In the genomic region with DNA sequence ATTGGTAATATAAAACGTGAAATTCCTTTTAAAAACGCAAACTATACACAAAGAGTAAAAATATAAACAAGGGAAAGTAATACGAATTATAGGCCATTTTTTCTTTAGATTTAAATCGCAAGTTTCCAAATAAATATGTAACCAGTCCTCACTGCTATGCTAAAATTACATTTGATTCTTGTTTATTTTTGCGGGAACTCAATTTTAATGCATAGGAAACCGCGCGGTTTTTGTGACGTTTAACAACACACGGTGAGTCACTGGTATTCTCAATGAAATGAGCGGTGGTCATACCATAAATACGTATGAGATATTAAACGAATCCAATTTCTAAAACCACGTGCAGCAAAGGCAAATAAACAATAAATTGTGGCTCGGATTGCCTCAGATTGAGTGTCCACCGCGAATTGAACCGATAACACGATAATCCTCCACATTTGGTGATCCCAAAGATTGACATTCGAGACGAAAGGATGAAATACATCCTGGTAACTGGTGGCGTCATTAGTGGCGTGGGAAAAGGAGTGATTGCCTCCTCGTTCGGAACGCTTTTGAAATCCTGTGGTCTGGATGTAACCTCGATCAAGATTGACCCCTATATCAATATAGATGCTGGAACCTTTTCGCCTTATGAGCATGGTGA, we compare ENCODE assay signal across 1 fruit fly cellular context.
TF ChIP-seq lines count a peak whose summit lies in the region.

Gene Ctps, plus strand, starts transcription at position 37 of the 643 bp plus-strand sequence.

TF ChIP-seq in whole organism, embryonic, 481 proteins besides CTCF, POLR2A, EP300 and RAD21 (continued from another document and continues in another):
- TF ChIP-seq HmgD (GFP tag; optimal IDR thresholded peaks at IDR 0.05; lab: Kevin White, UChicago) (no peak), CG12236 (GFP tag; optimal IDR thresholded peaks at IDR 0.05; lab: Kevin White, UChicago) (no peak), CG10431 (GFP tag; optimal IDR thresholded peaks at IDR 0.05; lab: Kevin White, UChicago) (no peak), Ada2b (GFP tag; IDR thresholded peaks at IDR 0.05; lab: Robert Waterston, UW) (no peak), CG14860 (GFP tag; IDR thresholded peaks at IDR 0.05; lab: Robert Waterston, UW; ENCODE audit: partially characterized antibody) (no peak), Doc3 (GFP tag; IDR thresholded peaks at IDR 0.05; lab: Robert Waterston, UW; ENCODE audit: partially characterized antibody) (no peak), pfk (GFP tag; optimal IDR thresholded peaks at IDR 0.05; lab: Kevin White, UChicago) (no peak), sd (tag; optimal IDR thresholded peaks at IDR 0.05; lab: Kevin White, UChicago) (no peak), nerfin-1 (tag; optimal IDR thresholded peaks at IDR 0.05; lab: Kevin White, UChicago) (no peak), Oaz (GFP tag; IDR thresholded peaks at IDR 0.05; lab: Robert Waterston, UW) (no peak), Kr (GFP tag; optimal IDR thresholded peaks at IDR 0.05; lab: Kevin White, UChicago) (no peak), Antp (GFP tag; optimal IDR thresholded peaks at IDR 0.05; lab: Kevin White, UChicago) (no peak), CG15514 (GFP tag; optimal IDR thresholded peaks at IDR 0.05; lab: Kevin White, UChicago) (peak; percentile 64), fd102C (GFP tag; optimal IDR thresholded peaks at IDR 0.05; lab: Kevin White, UChicago) (no peak), CG18476 (GFP tag; optimal IDR thresholded peaks at IDR 0.05; lab: Kevin White, UChicago) (no peak), tx (GFP tag; optimal IDR thresholded peaks at IDR 0.05; lab: Kevin White, UChicago) (no peak), Oli (tag; optimal IDR thresholded peaks at IDR 0.05; lab: Kevin White, UChicago) (no peak), abd-A (tag; optimal IDR thresholded peaks at IDR 0.05; lab: Kevin White, UChicago) (no peak), pb (GFP tag; optimal IDR thresholded peaks at IDR 0.05; lab: Kevin White, UChicago) (no peak), CG13424 (tag; optimal IDR thresholded peaks at IDR 0.05; lab: Kevin White, UChicago) (no peak), scrt (GFP tag; optimal IDR thresholded peaks at IDR 0.05; lab: Kevin White, UChicago) (no peak), sug (tag; optimal IDR thresholded peaks at IDR 0.05; lab: Kevin White, UChicago) (no peak), al (GFP tag; IDR thresholded peaks at IDR 0.05; lab: Robert Waterston, UW) (no peak), CG11247 (GFP tag; IDR thresholded peaks at IDR 0.05; lab: Robert Waterston, UW) (no peak), sqz (GFP tag; optimal IDR thresholded peaks at IDR 0.05; lab: Kevin White, UChicago) (no peak), sob (GFP tag; IDR thresholded peaks at IDR 0.05; lab: Robert Waterston, UW) (peak; percentile 40; the same call in 1 of the 2 replicates), CG6254 (GFP tag; optimal IDR thresholded peaks at IDR 0.05; lab: Kevin White, UChicago) (no peak), Lim3 (GFP tag; IDR thresholded peaks at IDR 0.05; lab: Robert Waterston, UW) (no peak), Hsf (GFP tag; optimal IDR thresholded peaks at IDR 0.05; lab: Kevin White, UChicago) (peak; percentile 3), CG8290 (GFP tag; optimal IDR thresholded peaks at IDR 0.05; lab: Kevin White, UChicago) (no peak), CG8290 (tag; optimal IDR thresholded peaks at IDR 0.05; lab: Kevin White, UChicago) (peak in 1 of 2 experiments; percentile 61), sisA (GFP tag; IDR thresholded peaks at IDR 0.05; lab: Robert Waterston, UW) (no peak), ssp (GFP tag; IDR thresholded peaks at IDR 0.05; lab: Robert Waterston, UW) (no peak), dpn (GFP tag; optimal IDR thresholded peaks at IDR 0.05; lab: Kevin White, UChicago) (peak in 1 of 2 experiments; percentile 5), CG3163 (GFP tag; optimal IDR thresholded peaks at IDR 0.05; lab: Kevin White, UChicago) (no peak), CG16813 (GFP tag; IDR thresholded peaks at IDR 0.05; lab: Robert Waterston, UW; ENCODE audit: partially characterized antibody) (no peak), Trl (optimal IDR thresholded peaks at IDR 0.05; lab: Kevin White, UChicago) (no peak), Trl (GFP tag; optimal IDR thresholded peaks at IDR 0.05; lab: Kevin White, UChicago) (no peak), CG12659 (GFP tag; optimal IDR thresholded peaks at IDR 0.05; lab: Kevin White, UChicago) (peak; percentile 24), hkb (optimal IDR thresholded peaks at IDR 0.05; lab: Kevin White, UChicago) (no peak), hkb (GFP tag; IDR thresholded peaks at IDR 0.05; lab: Robert Waterston, UW) (no peak), CG31224 (GFP tag; IDR thresholded peaks at IDR 0.05; lab: Robert Waterston, UW) (no peak), CG7839 (tag; optimal IDR thresholded peaks at IDR 0.05; lab: Kevin White, UChicago) (no peak), CG7556 (GFP tag; optimal IDR thresholded peaks at IDR 0.05; lab: Kevin White, UChicago) (no peak), CG18011 (GFP tag; optimal IDR thresholded peaks at IDR 0.05; lab: Kevin White, UChicago) (no peak), Xrp1 (GFP tag; IDR thresholded peaks at IDR 0.05; lab: Robert Waterston, UW) (0 out of 2 replicates have a peak, but pooled peaks have one; percentile 12), CG6683 (GFP tag; optimal IDR thresholded peaks at IDR 0.05; lab: Kevin White, UChicago) (no peak), slbo (GFP tag; IDR thresholded peaks at IDR 0.05; lab: Robert Waterston, UW) (peak; percentile 42; the same call in 1 of the 2 replicates), MBD-R2 (GFP tag; IDR thresholded peaks at IDR 0.05; lab: Robert Waterston, UW) (peak; percentile 50), Sox102F (GFP tag; optimal IDR thresholded peaks at IDR 0.05; lab: Kevin White, UChicago) (no peak), Dad (GFP tag; optimal IDR thresholded peaks at IDR 0.05; lab: Kevin White, UChicago) (no peak), mld (GFP tag; IDR thresholded peaks at IDR 0.05; lab: Robert Waterston, UW; ENCODE audit: partially characterized antibody) (no peak), CG1603 (tag; optimal IDR thresholded peaks at IDR 0.05; lab: Kevin White, UChicago) (peak; percentile 66), CG4617 (GFP tag; optimal IDR thresholded peaks at IDR 0.05; lab: Kevin White, UChicago; ENCODE audit: borderline replicate concordance) (peak; percentile 38), Camta (GFP tag; optimal IDR thresholded peaks at IDR 0.05; lab: Kevin White, UChicago) (no peak), Dip3 (GFP tag; optimal IDR thresholded peaks at IDR 0.05; lab: Kevin White, UChicago) (no peak), CG3838 (GFP tag; optimal IDR thresholded peaks at IDR 0.05; lab: Kevin White, UChicago) (no peak), fu2 (GFP tag; optimal IDR thresholded peaks at IDR 0.05; lab: Kevin White, UChicago) (no peak), fd64A (GFP tag; optimal IDR thresholded peaks at IDR 0.05; lab: Kevin White, UChicago) (no peak), CG15011 (GFP tag; optimal IDR thresholded peaks at IDR 0.05; lab: Kevin White, UChicago) (no peak), ato (GFP tag; IDR thresholded peaks at IDR 0.05; lab: Robert Waterston, UW; ENCODE audit: partially characterized antibody) (no peak), CG14441 (GFP tag; IDR thresholded peaks at IDR 0.05; lab: Robert Waterston, UW) (no peak), CG13287 (GFP tag; IDR thresholded peaks at IDR 0.05; lab: Robert Waterston, UW; ENCODE audit: partially characterized antibody) (peak; percentile 14; the same call in 1 of the 2 replicates), CG13296 (GFP tag; optimal IDR thresholded peaks at IDR 0.05; lab: Kevin White, UChicago) (peak; percentile 35), CG6175 (GFP tag; IDR thresholded peaks at IDR 0.05; lab: Robert Waterston, UW) (no peak), Dek (tag; optimal IDR thresholded peaks at IDR 0.05; lab: Kevin White, UChicago) (no peak), Hr78 (GFP tag; optimal IDR thresholded peaks at IDR 0.05; lab: Kevin White, UChicago) (no peak), cas (GFP tag; IDR thresholded peaks at IDR 0.05; lab: Robert Waterston, UW) (no peak), CG17568 (GFP tag; optimal IDR thresholded peaks at IDR 0.05; lab: Kevin White, UChicago) (no peak), H2.0 (GFP tag; IDR thresholded peaks at IDR 0.05; lab: Robert Waterston, UW) (no peak), onecut (GFP tag; IDR thresholded peaks at IDR 0.05; lab: Robert Waterston, UW) (no peak), CG17361 (GFP tag; IDR thresholded peaks at IDR 0.05; lab: Robert Waterston, UW) (no peak), CG7928 (GFP tag; optimal IDR thresholded peaks at IDR 0.05; lab: Kevin White, UChicago) (no peak), Eip74EF (GFP tag; optimal IDR thresholded peaks at IDR 0.05; lab: Kevin White, UChicago) (no peak), CG12942 (GFP tag; optimal IDR thresholded peaks at IDR 0.05; lab: Kevin White, UChicago) (no peak), dm (GFP tag; optimal IDR thresholded peaks at IDR 0.05; lab: Kevin White, UChicago) (peak; percentile 76), CG8388 (GFP tag; optimal IDR thresholded peaks at IDR 0.05; lab: Kevin White, UChicago) (no peak), luna (GFP tag; optimal IDR thresholded peaks at IDR 0.05; lab: Kevin White, UChicago) (no peak), Dll (GFP tag; IDR thresholded peaks at IDR 0.05; lab: Robert Waterston, UW; ENCODE audit: partially characterized antibody) (no peak), Meics (GFP tag; optimal IDR thresholded peaks at IDR 0.05; lab: Kevin White, UChicago) (no peak), Usf (GFP tag; optimal IDR thresholded peaks at IDR 0.05; lab: Kevin White, UChicago) (no peak), BtbVII (GFP tag; optimal IDR thresholded peaks at IDR 0.05; lab: Kevin White, UChicago) (no peak), tin (GFP tag; optimal IDR thresholded peaks at IDR 0.05; lab: Kevin White, UChicago) (peak; percentile 7), YL-1 (GFP tag; optimal IDR thresholded peaks at IDR 0.05; lab: Kevin White, UChicago) (peak; percentile 28), E2f2 (GFP tag; IDR thresholded peaks at IDR 0.05; lab: Robert Waterston, UW) (peak; percentile 90), p53 (GFP tag; optimal IDR thresholded peaks at IDR 0.05; lab: Kevin White, UChicago) (no peak), Pdp1 (GFP tag; optimal IDR thresholded peaks at IDR 0.05; lab: Kevin White, UChicago) (no peak), jumu (GFP tag; optimal IDR thresholded peaks at IDR 0.05; lab: Kevin White, UChicago) (no peak), CG14667 (GFP tag; IDR thresholded peaks at IDR 0.05; lab: Robert Waterston, UW) (no peak), nerfin-2 (GFP tag; IDR thresholded peaks at IDR 0.05; lab: Robert Waterston, UW; ENCODE audit: partially characterized antibody) (no peak), pan (optimal IDR thresholded peaks at IDR 0.05; lab: Kevin White, UChicago) (no peak), pan (GFP tag; optimal IDR thresholded peaks at IDR 0.05 in 1 of 2, IDR thresholded peaks at IDR 0.05 in 1 of 2) (no peak), CG15073 (GFP tag; optimal IDR thresholded peaks at IDR 0.05; lab: Kevin White, UChicago) (no peak), Deaf1 (tag; optimal IDR thresholded peaks at IDR 0.05; lab: Kevin White, UChicago) (no peak), gce (GFP tag; IDR thresholded peaks at IDR 0.05; lab: Robert Waterston, UW) (no peak), CG4328 (GFP tag; optimal IDR thresholded peaks at IDR 0.05; lab: Kevin White, UChicago) (no peak), wdn (GFP tag; IDR thresholded peaks at IDR 0.05; lab: Robert Waterston, UW) (no peak), stc (GFP tag; IDR thresholded peaks at IDR 0.05; lab: Robert Waterston, UW) (no peak), odd (GFP tag; optimal IDR thresholded peaks at IDR 0.05; lab: Kevin White, UChicago) (no peak), Gug (GFP tag; IDR thresholded peaks at IDR 0.05; lab: Robert Waterston, UW) (no peak), PHDP (tag; optimal IDR thresholded peaks at IDR 0.05; lab: Kevin White, UChicago) (no peak), CG11456 (GFP tag; IDR thresholded peaks at IDR 0.05; lab: Robert Waterston, UW) (no peak), fd96Cb (tag; optimal IDR thresholded peaks at IDR 0.05; lab: Kevin White, UChicago) (no peak), nau (GFP tag; optimal IDR thresholded peaks at IDR 0.05; lab: Kevin White, UChicago) (peak; percentile 25), caup (GFP tag; optimal IDR thresholded peaks at IDR 0.05; lab: Kevin White, UChicago; ENCODE audit: severe bottlenecking) (peak; percentile 5), Atf6 (GFP tag; IDR thresholded peaks at IDR 0.05; lab: Robert Waterston, UW) (no peak), Taf1 (GFP tag; IDR thresholded peaks at IDR 0.05; lab: Robert Waterston, UW) (no peak), CG1024 (GFP tag; IDR thresholded peaks at IDR 0.05; lab: Robert Waterston, UW) (no peak), gem (tag; optimal IDR thresholded peaks at IDR 0.05; lab: Kevin White, UChicago) (no peak), jigr1 (GFP tag; IDR thresholded peaks at IDR 0.05; lab: Robert Waterston, UW) (no peak), jing (GFP tag; optimal IDR thresholded peaks at IDR 0.05; lab: Kevin White, UChicago) (no peak), NK7.1 (GFP tag; optimal IDR thresholded peaks at IDR 0.05; lab: Kevin White, UChicago) (no peak), Blimp-1 (GFP tag; optimal IDR thresholded peaks at IDR 0.05; lab: Kevin White, UChicago) (no peak), Sry-δ (GFP tag; optimal IDR thresholded peaks at IDR 0.05; lab: Kevin White, UChicago) (peak; percentile 15), CG12155 (GFP tag; optimal IDR thresholded peaks at IDR 0.05; lab: Kevin White, UChicago) (no peak), dimm (GFP tag; IDR thresholded peaks at IDR 0.05; lab: Robert Waterston, UW) (no peak), Abd-B (GFP tag; optimal IDR thresholded peaks at IDR 0.05; lab: Kevin White, UChicago) (no peak), CG9797 (GFP tag; optimal IDR thresholded peaks at IDR 0.05; lab: Kevin White, UChicago) (peak; percentile 65), CG11504 (tag; optimal IDR thresholded peaks at IDR 0.05; lab: Kevin White, UChicago) (peak; percentile 28), ind (GFP tag; optimal IDR thresholded peaks at IDR 0.05; lab: Kevin White, UChicago) (no peak), NfI (GFP tag; optimal IDR thresholded peaks at IDR 0.05; lab: Kevin White, UChicago) (peak; percentile 45), Dbx (GFP tag; IDR thresholded peaks at IDR 0.05; lab: Robert Waterston, UW) (no peak), Jarid2 (GFP tag; optimal IDR thresholded peaks at IDR 0.05; lab: Kevin White, UChicago) (no peak), Myb (GFP tag; optimal IDR thresholded peaks at IDR 0.05; lab: Kevin White, UChicago) (peak; percentile 43), Rfx (GFP tag; IDR thresholded peaks at IDR 0.05; lab: Robert Waterston, UW) (peak; percentile 33; the same call in 1 of the 2 replicates), CG13624 (GFP tag; optimal IDR thresholded peaks at IDR 0.05; lab: Kevin White, UChicago) (peak; percentile 24), CG14965 (GFP tag; optimal IDR thresholded peaks at IDR 0.05; lab: Kevin White, UChicago; ENCODE audit: borderline replicate concordance) (no peak), Sin3A (optimal IDR thresholded peaks at IDR 0.05; lab: Kevin White, UChicago) (no peak), CG4404 (GFP tag; IDR thresholded peaks at IDR 0.05; lab: Robert Waterston, UW) (no peak)
